Worm (Caenorhabditis elegans) whole organism, late embryonic: ENCODE data around the gene B0281.5.
"Not testable (repeated sequence)": the region's sequence is repeated elsewhere in the genome, so short reads cannot be mapped to it uniquely, and the experiment has no call there.

ENCODE experiments used
- C08G9.2 ChIP-seq: sonication (generic microtip); optimal IDR thresholded peaks from 2 replicates; lab custom pipeline; 2016; ENCODE audit warnings: mild to moderate bottlenecking, missing genetic modification characterization, moderate library complexity, missing compliant biosample characterization
- T23F11.4 ChIP-seq: fragments of 200-800 bp; sonication (Bioruptor generic); optimal IDR thresholded peaks from 2 replicates; lab custom pipeline; 2018; ENCODE audit warnings: mild to moderate bottlenecking, missing genetic modification characterization, missing compliant biosample characterization
- Y22D7AL.16 ChIP-seq: sonication (generic microtip); optimal IDR thresholded peaks from 2 replicates; lab custom pipeline; 2016; ENCODE audit warnings: missing genetic modification characterization, missing compliant biosample characterization
- ceh-14 ChIP-seq: sonication (generic microtip); optimal IDR thresholded peaks from 2 replicates; lab custom pipeline; 2016; ENCODE audit warnings: missing genotype, missing genetic modification characterization, missing compliant biosample characterization
- ceh-18 ChIP-seq: sonication (generic microtip); optimal IDR thresholded peaks from 2 replicates; lab custom pipeline; 2016; ENCODE audit warnings: missing genetic modification characterization, missing compliant biosample characterization
- ceh-2 ChIP-seq: sonication (generic microtip); optimal IDR thresholded peaks from 2 replicates; lab custom pipeline; 2016; ENCODE audit warnings: missing genotype, missing genetic modification characterization, missing compliant biosample characterization
- ceh-6 ChIP-seq: fragments of 200-800 bp; sonication (Bioruptor generic); optimal IDR thresholded peaks from 2 replicates; lab custom pipeline; 2018; ENCODE audit warnings: mild to moderate bottlenecking, missing genetic modification characterization, missing compliant biosample characterization
- ceh-9 ChIP-seq: sonication (generic microtip); optimal IDR thresholded peaks from 2 replicates; lab custom pipeline; 2016; ENCODE audit warnings: mild to moderate bottlenecking, missing genetic modification characterization, inconsistent platforms, missing compliant biosample characterization
- dve-1 ChIP-seq: sonication (generic microtip); optimal IDR thresholded peaks from 2 replicates; lab custom pipeline; 2017; ENCODE audit warnings: antibody characterized with exemption, mild to moderate bottlenecking, missing genetic modification characterization, missing compliant biosample characterization
- elt-2 ChIP-seq: sonication (generic microtip); optimal IDR thresholded peaks from 2 replicates; lab custom pipeline; 2016; ENCODE audit warnings: missing genetic modification reagents, missing genetic modification characterization, missing compliant biosample characterization
- eyg-1 ChIP-seq: sonication (generic microtip); optimal IDR thresholded peaks from 2 replicates; lab custom pipeline; 2016; ENCODE audit warnings: missing genotype, missing genetic modification characterization, missing compliant biosample characterization
- fkh-10 ChIP-seq: fragments of 150-350 bp; optimal IDR thresholded peaks from 2 replicates; lab custom pipeline; 2014; ENCODE audit warnings: missing biosample characterization, missing genetic modification reagents, missing genetic modification characterization
- hlh-30 ChIP-seq: sonication (generic microtip); optimal IDR thresholded peaks from 2 replicates; lab custom pipeline; 2017; ENCODE audit warnings: antibody characterized with exemption, missing genetic modification characterization, missing compliant biosample characterization; ENCODE audit not compliant: insufficient read depth
- hlh-6 ChIP-seq: sonication (generic microtip); optimal IDR thresholded peaks from 2 replicates; lab custom pipeline; 2016; ENCODE audit warnings: missing genotype, missing genetic modification characterization, missing compliant biosample characterization
- lim-6 ChIP-seq: sonication (generic microtip); optimal IDR thresholded peaks from 2 replicates; lab custom pipeline; 2016; ENCODE audit warnings: missing genetic modification characterization, missing compliant biosample characterization
- mec-3 ChIP-seq: sonication (generic microtip); optimal IDR thresholded peaks from 2 replicates; lab custom pipeline; 2016; ENCODE audit warnings: borderline replicate concordance, missing genetic modification characterization, missing compliant biosample characterization
- nfya-1 ChIP-seq: sonication (generic microtip); optimal IDR thresholded peaks from 2 replicates; lab custom pipeline; 2017; ENCODE audit warnings: missing genetic modification characterization, mild to moderate bottlenecking, missing compliant biosample characterization, antibody characterized with exemption, moderate library complexity
- nhr-11 ChIP-seq: fragments of 150-350 bp; optimal IDR thresholded peaks from 2 replicates; lab custom pipeline; 2014; ENCODE audit warnings: missing biosample characterization, missing genetic modification characterization
- nhr-232 ChIP-seq: sonication (generic microtip); optimal IDR thresholded peaks from 2 replicates; lab custom pipeline; 2016; ENCODE audit warnings: missing genetic modification characterization, missing compliant biosample characterization
- odd-2 ChIP-seq: sonication (generic microtip); optimal IDR thresholded peaks from 2 replicates; lab custom pipeline; 2017; ENCODE audit warnings: antibody characterized with exemption, mild to moderate bottlenecking, missing genetic modification characterization, missing compliant biosample characterization
- pag-3 ChIP-seq: sonication (generic microtip); optimal IDR thresholded peaks from 2 replicates; lab custom pipeline; 2016; ENCODE audit warnings: missing compliant biosample characterization, missing genetic modification characterization, borderline replicate concordance
- pax-1 ChIP-seq: fragments of 150-350 bp; optimal IDR thresholded peaks from 2 replicates; lab custom pipeline; 2014; ENCODE audit warnings: missing biosample characterization, missing genetic modification characterization
- pha-4 ChIP-seq: fragments of 150-350 bp; optimal IDR thresholded peaks from 2 replicates; lab custom pipeline; 2018; ENCODE audit warnings: missing biosample characterization, missing genetic modification reagents, missing genetic modification characterization
- pros-1 ChIP-seq: fragments of 150-350 bp; optimal IDR thresholded peaks from 2 replicates; lab custom pipeline; 2014; ENCODE audit warnings: missing biosample characterization, missing genetic modification reagents, missing genetic modification characterization
- sox-2 ChIP-seq: fragments of 200-800 bp; sonication (Bioruptor generic); IDR thresholded peaks from 2 replicates; pipeline ENCODE4 v1.3.6; 2022; ENCODE audit warnings: missing genetic modification reagents, missing genetic modification characterization, missing compliant biosample characterization
- sox-4 ChIP-seq: sonication (generic microtip); optimal IDR thresholded peaks from 2 replicates; lab custom pipeline; 2017; ENCODE audit warnings: mild to moderate bottlenecking, missing genetic modification characterization, inconsistent platforms, missing compliant biosample characterization
- tbx-2 ChIP-seq: sonication (generic microtip); optimal IDR thresholded peaks from 2 replicates; lab custom pipeline; 2016; ENCODE audit warnings: missing genetic modification characterization, missing compliant biosample characterization
- tbx-7 ChIP-seq: sonication (generic microtip); optimal IDR thresholded peaks from 2 replicates; lab custom pipeline; 2016; ENCODE audit warnings: missing genotype, missing genetic modification characterization, missing compliant biosample characterization
- ttx-3 ChIP-seq: sonication (generic microtip); optimal IDR thresholded peaks from 2 replicates; lab custom pipeline; 2016; ENCODE audit warnings: missing genetic modification reagents, missing genetic modification characterization, missing compliant biosample characterization
- unc-3 ChIP-seq, 2 experiments: fragments of 200-800 bp in 1 of 2; sonication (Bioruptor generic) in 1 of 2; sonication (generic microtip) in 1 of 2; conservative IDR thresholded peaks in 1 of 2; optimal IDR thresholded peaks in 1 of 2; 2 replicates each; pipeline versions ENCODE4 v1.3.6 to Lab custom; 2016 to 2022; ENCODE audit warnings: missing compliant biosample characterization in 2 of 2, missing genetic modification characterization in 2 of 2, missing genetic modification reagents in 1 of 2
- unc-42 ChIP-seq: sonication (generic microtip); optimal IDR thresholded peaks from 2 replicates; lab custom pipeline; 2016; ENCODE audit warnings: missing genotype, missing genetic modification characterization, missing compliant biosample characterization
- unc-55 ChIP-seq: sonication (generic microtip); optimal IDR thresholded peaks from 2 replicates; lab custom pipeline; 2017; ENCODE audit warnings: missing biosample characterization, missing genetic modification reagents, missing genetic modification characterization

The B0281.5 gene

ce11 chrII:2279263-2279662 is 21.5 kb downstream of the B0281.5 start, which contains the start of gene K09F6.6:
Gene K09F6.6 (minus strand): TSS chrII:2279305.
- TF ChIP-seq sox-4 (tag; lab: Kevin White, UChicago) (no peak), pha-4 (tag; lab: Kevin White, UChicago) (no peak), pag-3 (tag; lab: Kevin White, UChicago) (no peak), Y22D7AL.16 (tag; lab: Kevin White, UChicago) (no peak), ceh-9 (tag; lab: Kevin White, UChicago) (no peak)

DNA sequence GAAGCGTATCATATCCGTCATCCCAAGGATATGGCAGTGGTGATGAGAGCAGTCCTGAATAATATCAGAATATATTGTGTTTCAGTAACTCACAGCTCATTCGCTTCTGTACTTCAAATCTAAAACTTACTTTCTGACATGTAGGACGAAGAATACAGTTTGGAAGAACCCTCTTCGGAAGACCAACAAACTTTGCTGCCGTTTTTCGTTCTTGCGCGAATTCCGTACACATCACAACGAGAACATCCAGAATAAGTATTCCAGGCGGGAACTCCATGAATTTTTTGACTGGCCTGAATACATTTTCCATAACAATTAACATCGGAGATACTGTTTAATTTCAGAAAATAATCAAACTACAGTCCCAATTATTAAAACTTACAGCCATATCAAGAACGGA is 23.3 kb downstream of the B0281.5 start, which contains the start of gene K09F6.15:
Gene K09F6.15 (minus strand): TSS at position 101 of the 400 bp plus-strand sequence.
- TF ChIP-seq tbx-7 (tag; lab: Kevin White, UChicago) (no peak), ceh-14 (no peak), eyg-1 (tag; lab: Kevin White, UChicago) (no peak), elt-2 (tag; lab: Kevin White, UChicago) (no peak), sox-2 (GFP tag; lab: Robert Waterston, UW) (no peak), nhr-11 (tag; lab: Kevin White, UChicago) (no peak), nhr-232 (tag; lab: Kevin White, UChicago) (no peak), C08G9.2 (tag; lab: Kevin White, UChicago) (no peak), unc-3 (GFP tag; conservative IDR thresholded peaks at IDR 0.05; lab: Robert Waterston, UW) (no peak), unc-3 (tag; optimal IDR thresholded peaks at IDR 0.05; lab: Kevin White, UChicago) (no peak), dve-1 (tag; lab: Kevin White, UChicago) (no peak), ceh-6 (GFP tag; lab: Kevin White, UChicago) (no peak), odd-2 (tag; lab: Kevin White, UChicago) (no peak), hlh-30 (no peak), pax-1 (no peak), tbx-2 (tag; lab: Kevin White, UChicago) (no peak), ttx-3 (tag; lab: Kevin White, UChicago) (no peak), ceh-2 (tag; lab: Kevin White, UChicago) (no peak), unc-42 (tag; lab: Kevin White, UChicago) (no peak), unc-55 (GFP tag; lab: Kevin White, UChicago) (no peak), ceh-18 (tag; lab: Kevin White, UChicago) (no peak)

ce11 chrII:2273750-2274149 is 27.0 kb downstream of the B0281.5 start:
- TF ChIP-seq fkh-10 (GFP tag; lab: Kevin White, UChicago) (no peak), T23F11.4 (GFP tag; lab: Kevin White, UChicago) (no peak), lim-6 (tag; lab: Kevin White, UChicago) (no peak), dve-1 (tag; lab: Kevin White, UChicago) (no peak), mec-3 (no peak), hlh-6 (tag; lab: Kevin White, UChicago) (peak; percentile 15)

- not testable (repeated sequence) for TF ChIP-seq eyg-1 (tag; lab: Kevin White, UChicago); mec-3; pros-1 (tag; lab: Kevin White, UChicago)
Observed at ce11 chrII:2254861-2255260, 45.9 kb downstream of the B0281.5 start, which contains the start of gene K09F6.3. Gene K09F6.3 (plus strand): TSS chrII:2255161.

DNA sequence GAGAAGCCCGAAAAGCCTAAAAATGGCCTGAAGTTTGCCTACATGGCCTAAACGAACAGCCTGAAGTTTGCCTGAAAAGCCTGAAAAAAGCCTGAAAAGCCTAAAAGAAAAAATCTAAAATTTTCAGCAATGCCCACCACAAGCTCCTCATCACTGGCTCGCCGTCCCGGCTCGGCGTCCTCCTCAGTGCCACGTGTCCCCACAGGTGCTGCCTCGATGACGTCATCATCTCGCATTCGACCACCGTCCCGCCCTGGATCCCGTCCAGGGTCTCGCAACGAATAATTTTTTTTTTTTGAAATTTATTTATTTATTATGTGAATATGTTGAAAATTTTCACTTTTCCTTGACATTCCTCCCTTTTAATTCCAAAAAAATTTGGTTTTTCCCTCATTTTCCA is 47.1 kb downstream of the B0281.5 start:
- TF ChIP-seq nfya-1 (tag; lab: Kevin White, UChicago) = no peak
